Worm (Caenorhabditis elegans) whole organism, young adult: Measurements from ENCODE around the gene ZK353.9.

Source experiments
- B0019.2 ChIP-seq: fragments of 200-800 bp; sonication (Bioruptor generic); conservative IDR thresholded peaks from 2 replicates; pipeline ENCODE4 v1.3.6; 2022; ENCODE audit warnings: missing genetic modification reagents, missing genetic modification characterization, missing compliant biosample characterization
- B0035.1 ChIP-seq: sonication (generic microtip); optimal IDR thresholded peaks from 2 replicates; lab custom pipeline; 2016; ENCODE audit warnings: missing genetic modification characterization, mild to moderate bottlenecking, missing compliant biosample characterization, missing genotype, missing genetic modification reagents
- B0336.3 ChIP-seq: fragments of 200-800 bp; sonication (Bioruptor generic); IDR thresholded peaks from 2 replicates; pipeline ENCODE4 v1.3.6; 2022; ENCODE audit warnings: missing genetic modification characterization, missing compliant biosample characterization
- D2030.7 ChIP-seq: fragments of 200-800 bp; sonication (Bioruptor generic); IDR thresholded peaks from 2 replicates; pipeline ENCODE4 v1.3.6; 2022; ENCODE audit warnings: missing genetic modification reagents, missing genetic modification characterization, missing compliant biosample characterization
- F37B4.10 ChIP-seq: fragments of 200-800 bp; sonication (Bioruptor generic); IDR thresholded peaks from 2 replicates; pipeline ENCODE4 v1.3.6; 2022; ENCODE audit warnings: missing genetic modification characterization, missing compliant biosample characterization
- F57C9.4 ChIP-seq: sonication (generic microtip); optimal IDR thresholded peaks from 2 replicates; lab custom pipeline; 2017; ENCODE audit warnings: mild to moderate bottlenecking, missing genetic modification characterization, missing compliant biosample characterization
- K12H6.12 ChIP-seq: fragments of 200-800 bp; sonication (Bioruptor generic); optimal IDR thresholded peaks from 2 replicates; lab custom pipeline; 2018; ENCODE audit warnings: mild to moderate bottlenecking, missing genetic modification characterization, missing compliant biosample characterization
- T07F8.4 ChIP-seq: sonication (generic microtip); optimal IDR thresholded peaks from 2 replicates; lab custom pipeline; 2016; ENCODE audit warnings: mild to moderate bottlenecking, missing genetic modification characterization, moderate library complexity, missing compliant biosample characterization
- T26A5.8 ChIP-seq: sonication (generic microtip); optimal IDR thresholded peaks from 2 replicates; lab custom pipeline; 2016; ENCODE audit warnings: missing genetic modification characterization, missing compliant biosample characterization
- Y53G8AR.9 ChIP-seq: fragments of 200-800 bp; sonication (Bioruptor generic); conservative IDR thresholded peaks from 2 replicates; pipeline ENCODE4 v1.3.6; 2022; ENCODE audit warnings: missing genetic modification reagents, missing genetic modification characterization, missing compliant biosample characterization
- Y67H2A.10 ChIP-seq: fragments of 200-800 bp; sonication (Bioruptor generic); conservative IDR thresholded peaks from 2 replicates; pipeline ENCODE4 v1.3.6; 2022; ENCODE audit warnings: missing genetic modification reagents, missing genetic modification characterization, missing compliant biosample characterization
- Y79H2A.3 ChIP-seq: fragments of 200-800 bp; sonication (Bioruptor generic); conservative IDR thresholded peaks from 2 replicates; pipeline ENCODE4 v1.3.6; 2022; ENCODE audit warnings: missing genetic modification reagents, missing genetic modification characterization, missing compliant biosample characterization
- aptf-3 ChIP-seq: fragments of 200-800 bp; sonication (Bioruptor generic); IDR thresholded peaks from 2 replicates; pipeline ENCODE4 v1.3.6; 2022; ENCODE audit warnings: missing genetic modification characterization, missing compliant biosample characterization
- attf-3 ChIP-seq: fragments of 200-800 bp; sonication (Bioruptor generic); conservative IDR thresholded peaks from 2 replicates; pipeline ENCODE4 v1.3.6; 2022; ENCODE audit warnings: missing genetic modification reagents, missing genetic modification characterization, missing compliant biosample characterization
- bed-1 ChIP-seq: fragments of 200-800 bp; sonication (Bioruptor generic); IDR thresholded peaks from 2 replicates; pipeline ENCODE4 v1.3.6; 2022; ENCODE audit warnings: missing genetic modification reagents, missing genetic modification characterization, missing compliant biosample characterization
- bed-2 ChIP-seq: fragments of 200-800 bp; sonication (Bioruptor generic); IDR thresholded peaks from 2 replicates; pipeline ENCODE4 v1.3.6; 2022; ENCODE audit warnings: missing genetic modification reagents, missing genetic modification characterization, missing compliant biosample characterization
- cebp-1 ChIP-seq, 2 experiments: fragments of 200-800 bp in 1 of 2; sonication (Bioruptor generic) in 1 of 2; sonication (generic microtip) in 1 of 2; IDR thresholded peaks in 1 of 2; optimal IDR thresholded peaks in 1 of 2; 2 replicates each; pipeline versions ENCODE4 v1.3.6 to Lab custom; 2017 to 2022; ENCODE audit warnings: missing compliant biosample characterization in 2 of 2, missing genetic modification characterization in 2 of 2, mild to moderate bottlenecking in 1 of 2, missing genetic modification reagents in 1 of 2, moderate library complexity in 1 of 2
- ceh-27 ChIP-seq: fragments of 200-800 bp; sonication (Bioruptor generic); optimal IDR thresholded peaks from 2 replicates; lab custom pipeline; 2018; ENCODE audit warnings: mild to moderate bottlenecking, missing genetic modification characterization, moderate library complexity, missing compliant biosample characterization
- ceh-79 ChIP-seq: sonication (generic microtip); optimal IDR thresholded peaks from 2 replicates; lab custom pipeline; 2017; ENCODE audit warnings: mild to moderate bottlenecking, missing genetic modification characterization, missing compliant biosample characterization
- ceh-91 ChIP-seq: fragments of 200-800 bp; sonication (Bioruptor generic); IDR thresholded peaks from 2 replicates; pipeline ENCODE4 v1.3.6; 2022; ENCODE audit warnings: missing genetic modification reagents, missing genetic modification characterization, missing compliant biosample characterization
- die-1 ChIP-seq: sonication (generic microtip); optimal IDR thresholded peaks from 2 replicates; lab custom pipeline; 2016; ENCODE audit warnings: missing genotype, mild to moderate bottlenecking, missing genetic modification characterization, missing compliant biosample characterization
- ekl-4 ChIP-seq: fragments of 200-800 bp; sonication (Bioruptor generic); IDR thresholded peaks from 2 replicates; pipeline ENCODE4 v1.3.6; 2022; ENCODE audit warnings: missing genetic modification reagents, missing genetic modification characterization, missing compliant biosample characterization
- fkh-3 ChIP-seq: sonication (generic microtip); optimal IDR thresholded peaks from 2 replicates; lab custom pipeline; 2016; ENCODE audit warnings: mild to moderate bottlenecking, missing genetic modification characterization, missing compliant biosample characterization
- hmg-1.2 ChIP-seq: fragments of 200-800 bp; sonication (Bioruptor generic); IDR thresholded peaks from 2 replicates; pipeline ENCODE4 v1.3.6; 2022; ENCODE audit warnings: missing genetic modification reagents, missing genetic modification characterization, missing compliant biosample characterization
- hmg-20 ChIP-seq: fragments of 200-800 bp; sonication (Bioruptor generic); IDR thresholded peaks from 2 replicates; pipeline ENCODE4 v1.3.6; 2022; ENCODE audit warnings: missing genetic modification reagents, missing genetic modification characterization, missing compliant biosample characterization
- hrde-1 ChIP-seq: sonication (generic microtip); optimal IDR thresholded peaks from 2 replicates; lab custom pipeline; 2016; ENCODE audit warnings: missing genetic modification characterization, mild to moderate bottlenecking, missing compliant biosample characterization, moderate library complexity, missing genotype, missing genetic modification reagents, borderline replicate concordance
- lag-1 ChIP-seq: fragments of 200-800 bp; sonication (Bioruptor generic); IDR thresholded peaks from 2 replicates; pipeline ENCODE4 v1.3.6; 2022; ENCODE audit warnings: missing genetic modification reagents, missing genetic modification characterization, missing compliant biosample characterization
- let-607 ChIP-seq, 2 experiments: fragments of 200-800 bp in 1 of 2; sonication (Bioruptor generic) in 1 of 2; sonication (generic microtip) in 1 of 2; optimal IDR thresholded peaks; 2 replicates each; lab custom pipeline; 2016 to 2018; ENCODE audit warnings: mild to moderate bottlenecking in 2 of 2, missing compliant biosample characterization in 2 of 2, missing genetic modification characterization in 2 of 2, moderate library complexity in 2 of 2, missing genotype in 1 of 2
- lin-26 ChIP-seq: fragments of 200-800 bp; sonication (Bioruptor generic); IDR thresholded peaks from 2 replicates; pipeline ENCODE4 v1.3.6; 2022; ENCODE audit warnings: missing genetic modification reagents, missing genetic modification characterization, missing compliant biosample characterization
- lin-35 ChIP-seq, 3 experiments: fragments of 150-350 bp in 2 of 3; sonication (generic microtip) in 1 of 3; optimal IDR thresholded peaks; 2 replicates each; lab custom pipeline; 2014 to 2018; ENCODE audit warnings: missing biosample characterization in 3 of 3, missing genetic modification characterization in 3 of 3, missing genetic modification reagents in 3 of 3
- lir-1 ChIP-seq: fragments of 200-800 bp; sonication (Bioruptor generic); conservative IDR thresholded peaks from 2 replicates; pipeline ENCODE4 v1.3.6; 2022; ENCODE audit warnings: missing genetic modification reagents, missing genetic modification characterization, missing compliant biosample characterization
- madf-10 ChIP-seq: sonication (generic microtip); optimal IDR thresholded peaks from 2 replicates; lab custom pipeline; 2016; ENCODE audit warnings: mild to moderate bottlenecking, missing genetic modification characterization, missing compliant biosample characterization
- madf-6 ChIP-seq: fragments of 200-800 bp; sonication (Bioruptor generic); IDR thresholded peaks from 2 replicates; pipeline ENCODE4 v1.3.6; 2022; ENCODE audit warnings: missing genetic modification reagents, missing genetic modification characterization, missing compliant biosample characterization
- mcd-1 ChIP-seq: fragments of 200-800 bp; sonication (Bioruptor generic); IDR thresholded peaks from 2 replicates; pipeline ENCODE4 v1.3.6; 2022; ENCODE audit warnings: missing genetic modification reagents, missing genetic modification characterization, missing compliant biosample characterization
- mel-28 ChIP-seq: sonication (generic microtip); optimal IDR thresholded peaks from 2 replicates; lab custom pipeline; 2016; ENCODE audit warnings: borderline replicate concordance, mild to moderate bottlenecking, missing genetic modification characterization, missing compliant biosample characterization
- nfyb-1 ChIP-seq: fragments of 200-800 bp; sonication (Bioruptor generic); IDR thresholded peaks from 2 replicates; pipeline ENCODE4 v1.3.6; 2022; ENCODE audit warnings: missing genetic modification reagents, missing genetic modification characterization, missing compliant biosample characterization
- nhr-179 ChIP-seq: sonication (generic microtip); optimal IDR thresholded peaks from 2 replicates; lab custom pipeline; 2016; ENCODE audit warnings: mild to moderate bottlenecking, missing genetic modification characterization, missing compliant biosample characterization
- nhr-27 ChIP-seq: fragments of 200-800 bp; sonication (Bioruptor generic); optimal IDR thresholded peaks from 2 replicates; lab custom pipeline; 2018; ENCODE audit warnings: mild to moderate bottlenecking, missing genetic modification characterization, moderate library complexity, missing compliant biosample characterization
- rec-8 ChIP-seq, 2 experiments: sonication (generic microtip); optimal IDR thresholded peaks; 2 replicates each; lab custom pipeline; 2016; ENCODE audit warnings: mild to moderate bottlenecking in 2 of 2, missing genetic modification characterization in 2 of 2, missing genetic modification reagents in 2 of 2, missing genotype in 2 of 2, missing biosample characterization in 1 of 2, missing compliant biosample characterization in 1 of 2, moderate library complexity in 1 of 2
- repo-1 ChIP-seq: sonication (generic microtip); optimal IDR thresholded peaks from 2 replicates; lab custom pipeline; 2017; ENCODE audit warnings: mild to moderate bottlenecking, missing genetic modification characterization, missing compliant biosample characterization
- snpc-1.1 ChIP-seq: sonication (generic microtip); optimal IDR thresholded peaks from 2 replicates; lab custom pipeline; 2017; ENCODE audit warnings: missing genetic modification characterization, mild to moderate bottlenecking, missing compliant biosample characterization, antibody characterized with exemption, moderate library complexity, missing genotype, missing genetic modification reagents; ENCODE audit not compliant: insufficient read depth
- somi-1 ChIP-seq: fragments of 200-800 bp; sonication (Bioruptor generic); optimal IDR thresholded peaks from 2 replicates; lab custom pipeline; 2018; ENCODE audit warnings: mild to moderate bottlenecking, missing genetic modification characterization, missing compliant biosample characterization
- tbp1 ChIP-seq: fragments of 200-800 bp; sonication (Bioruptor generic); optimal IDR thresholded peaks from 2 replicates; lab custom pipeline; 2018; ENCODE audit warnings: mild to moderate bottlenecking, missing genetic modification characterization, missing compliant biosample characterization
- unc-130 ChIP-seq: sonication (generic microtip); optimal IDR thresholded peaks from 2 replicates; lab custom pipeline; 2016; ENCODE audit warnings: missing genetic modification reagents, missing genetic modification characterization, missing compliant biosample characterization
- xnd-1 ChIP-seq: sonication (generic microtip); optimal IDR thresholded peaks from 2 replicates; lab custom pipeline; 2016; ENCODE audit warnings: missing genotype, missing genetic modification reagents, missing genetic modification characterization, missing compliant biosample characterization
- zfh-2 ChIP-seq: fragments of 200-800 bp; sonication (Bioruptor generic); conservative IDR thresholded peaks from 2 replicates; pipeline ENCODE4 v1.3.6; 2022; ENCODE audit warnings: missing genetic modification reagents, missing genetic modification characterization, missing compliant biosample characterization
- ztf-26 ChIP-seq: sonication (generic microtip); optimal IDR thresholded peaks from 2 replicates; lab custom pipeline; 2017; ENCODE audit warnings: missing genetic modification characterization, missing compliant biosample characterization
- ztf-6 ChIP-seq: fragments of 200-800 bp; sonication (Bioruptor generic); IDR thresholded peaks from 2 replicates; pipeline ENCODE4 v1.3.6; 2022; ENCODE audit warnings: missing genetic modification reagents, missing genetic modification characterization, missing compliant biosample characterization

Gene ZK353.9

DNA sequence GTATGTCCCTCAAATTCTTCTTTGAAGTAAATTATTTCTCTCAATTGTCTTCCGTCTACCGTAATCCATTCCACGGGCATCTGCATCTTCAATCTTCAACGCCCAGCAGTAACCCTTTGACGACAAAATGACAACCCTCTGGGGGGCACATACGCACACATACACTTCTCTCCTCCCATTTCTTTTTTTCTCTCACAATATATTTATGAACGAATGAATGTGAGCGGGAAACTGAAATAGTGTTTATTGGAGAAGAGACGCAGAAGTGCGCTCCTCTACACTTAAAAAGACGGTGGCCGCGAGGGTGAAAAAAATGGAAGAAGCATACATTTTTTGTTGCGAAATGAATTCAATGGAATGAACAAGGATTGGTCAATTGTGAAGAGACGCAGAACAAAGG lies 2.7 kb downstream of the ZK353.9 start (continued):
- TF ChIP-seq B0035.1 (no peak), unc-130 (no peak), ekl-4 (GFP tag; lab: Robert Waterston, UW) (no peak), F57C9.4 (no peak), lag-1 (GFP tag; lab: Robert Waterston, UW) (no peak), rec-8 (tag; optimal IDR thresholded peaks at IDR 0.05; lab: Kevin White, UChicago) (no peak), snpc-1.1 (tag; lab: Kevin White, UChicago) (no peak), lir-1 (GFP tag; lab: Robert Waterston, UW) (no peak), cebp-1 (GFP tag; IDR thresholded peaks at IDR 0.05; lab: Robert Waterston, UW) (peak; percentile 90), cebp-1 (tag; optimal IDR thresholded peaks at IDR 0.05; lab: Kevin White, UChicago) (peak; percentile 94), Y67H2A.10 (GFP tag; lab: Robert Waterston, UW) (no peak), attf-3 (GFP tag; lab: Robert Waterston, UW) (no peak), Y53G8AR.9 (GFP tag; lab: Robert Waterston, UW) (no peak), zfh-2 (GFP tag; lab: Robert Waterston, UW) (no peak), D2030.7 (no peak), nhr-27 (no peak), ztf-26 (tag; lab: Kevin White, UChicago) (no peak), madf-6 (peak; percentile 32; the same call in 1 of the 2 replicates), T07F8.4 (tag; lab: Kevin White, UChicago) (no peak), aptf-3 (GFP tag; lab: Robert Waterston, UW) (no peak), hrde-1 (tag; lab: Kevin White, UChicago) (no peak), let-607 (tag; optimal IDR thresholded peaks at IDR 0.05; lab: Kevin White, UChicago) (peak; percentile 10 to 15), bed-2 (no peak), ceh-79 (tag; lab: Kevin White, UChicago) (no peak), B0336.3 (GFP tag; lab: Robert Waterston, UW) (peak; percentile 47; the same call in 1 of the 2 replicates), mcd-1 (GFP tag; lab: Robert Waterston, UW) (no peak), lin-26 (GFP tag; lab: Robert Waterston, UW) (no peak), B0019.2 (GFP tag; lab: Robert Waterston, UW) (no peak), die-1 (tag; lab: Kevin White, UChicago) (no peak), ceh-27 (GFP tag; lab: Kevin White, UChicago) (peak; percentile 35), T26A5.8 (tag; lab: Kevin White, UChicago) (no peak), hmg-1.2 (GFP tag; lab: Robert Waterston, UW) (peak; percentile 78), madf-10 (tag; lab: Kevin White, UChicago) (peak; percentile 3), F37B4.10 (GFP tag; lab: Robert Waterston, UW) (no peak), nhr-179 (tag; lab: Kevin White, UChicago) (no peak), K12H6.12 (peak; percentile 67), hmg-20 (no peak), somi-1 (GFP tag; lab: Kevin White, UChicago) (no peak), lin-35 (GFP tag; optimal IDR thresholded peaks at IDR 0.05; lab: Kevin White, UChicago) (peak in 1 of 3 experiments; percentile 48), repo-1 (tag; lab: Kevin White, UChicago) (no peak), fkh-3 (no peak), tbp1 (GFP tag; lab: Kevin White, UChicago) (peak; percentile 37), mel-28 (tag; lab: Kevin White, UChicago) (no peak), ceh-91 (GFP tag; lab: Robert Waterston, UW) (no peak), Y79H2A.3 (GFP tag; lab: Robert Waterston, UW) (no peak), nfyb-1 (GFP tag; lab: Robert Waterston, UW) (0 out of 2 replicates have a peak, but pooled peaks have one; percentile 43), ztf-6 (GFP tag; lab: Robert Waterston, UW) (no peak), xnd-1 (tag; lab: Kevin White, UChicago) (no peak), bed-1 (GFP tag; lab: Robert Waterston, UW) (no peak)
